Worm (Caenorhabditis elegans) whole organism, young adult: Measurements from ENCODE around the gene daf-9.

Experiments used
- F39B2.1 ChIP-seq: fragments of 200-800 bp; sonication (Bioruptor generic); IDR thresholded peaks from 2 replicates; pipeline ENCODE4 v1.3.6; 2022; ENCODE audit warnings: missing genetic modification reagents, missing genetic modification characterization, missing compliant biosample characterization
- bed-1 ChIP-seq: fragments of 200-800 bp; sonication (Bioruptor generic); IDR thresholded peaks from 2 replicates; pipeline ENCODE4 v1.3.6; 2022; ENCODE audit warnings: missing genetic modification reagents, missing genetic modification characterization, missing compliant biosample characterization
- efl-1 ChIP-seq: fragments of 150-350 bp; optimal IDR thresholded peaks from 2 replicates; lab custom pipeline; 2014; ENCODE audit warnings: missing biosample characterization, missing genetic modification reagents, missing genetic modification characterization
- madf-10 ChIP-seq: sonication (generic microtip); optimal IDR thresholded peaks from 2 replicates; lab custom pipeline; 2016; ENCODE audit warnings: mild to moderate bottlenecking, missing genetic modification characterization, missing compliant biosample characterization
- snpc-3.4 ChIP-seq: sonication (generic microtip); optimal IDR thresholded peaks from 2 replicates; lab custom pipeline; 2017; ENCODE audit warnings: missing genetic modification characterization, mild to moderate bottlenecking, missing compliant biosample characterization, antibody characterized with exemption, moderate library complexity, missing genotype, missing genetic modification reagents
- snpc-4 ChIP-seq, 5 experiments: fragments of 150-350 bp in 1 of 5; sonication (generic microtip) in 4 of 5; optimal IDR thresholded peaks; 2 replicates each; lab custom pipeline; 2014 to 2018; ENCODE audit warnings: missing genetic modification characterization in 5 of 5, missing biosample characterization in 3 of 5, antibody characterized with exemption in 2 of 5, mild to moderate bottlenecking in 2 of 5, missing compliant biosample characterization in 2 of 5, missing genotype in 2 of 5, moderate library complexity in 2 of 5, missing genetic modification reagents in 1 of 5

DNA sequence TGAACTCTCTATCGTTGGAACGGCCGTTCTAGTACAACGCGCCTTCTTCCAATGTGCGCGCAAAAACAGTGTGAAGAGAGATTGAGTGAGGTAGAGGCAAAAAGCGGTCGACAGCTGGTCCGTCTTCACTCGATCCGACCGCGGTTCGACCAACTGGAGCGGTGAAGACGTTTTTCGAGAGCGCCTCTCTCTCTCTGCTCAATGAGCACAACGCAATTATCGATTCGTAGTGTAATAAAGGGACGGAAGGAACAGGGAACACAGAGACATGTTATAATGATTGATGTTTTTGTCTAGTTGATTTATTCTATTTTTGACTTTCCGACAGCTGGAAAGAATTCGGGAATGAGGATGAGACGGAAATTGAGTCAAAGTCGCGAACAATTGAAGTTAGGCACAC lies 28.1 kb downstream of the daf-9 start:
- TF ChIP-seq snpc-3.4 (tag; lab: Kevin White, UChicago) = no peak
- no peak for TF ChIP-seq madf-10
- TF ChIP-seq bed-1 (GFP tag; lab: Robert Waterston, UW) = no peak
- no peak for TF ChIP-seq efl-1 (GFP tag; lab: Kevin White, UChicago)
- TF ChIP-seq snpc-4 (GFP tag; optimal IDR thresholded peaks at IDR 0.05; lab: Kevin White, UChicago) = no peak
- no peak for TF ChIP-seq snpc-4 (tag; optimal IDR thresholded peaks at IDR 0.05; lab: Kevin White, UChicago)
- TF ChIP-seq F39B2.1 (GFP tag; lab: Robert Waterston, UW) = no peak
